Worm (Caenorhabditis elegans) whole organism, L3 larva: ENCODE results near the gene lmtr-2.
A peak's percentile ranks its signal among the peaks of the same experiment; 100 is the strongest.

Experiments
- R02D3.7 ChIP-seq: fragments of 150-350 bp; optimal IDR thresholded peaks from 2 replicates; lab custom pipeline; 2014; ENCODE audit warnings: missing biosample characterization, missing genetic modification characterization
- ZK546.5 ChIP-seq: sonication (generic microtip); optimal IDR thresholded peaks from 2 replicates; lab custom pipeline; 2017; ENCODE audit warnings: missing biosample characterization, missing genetic modification characterization
- aly-2 ChIP-seq: fragments of 150-350 bp; optimal IDR thresholded peaks from 2 replicates; lab custom pipeline; 2014; ENCODE audit warnings: missing biosample characterization, missing genetic modification characterization
- ama-1 ChIP-seq: fragments of 150-350 bp; optimal IDR thresholded peaks from 2 replicates; lab custom pipeline; 2018
- ceh-16 ChIP-seq: sonication (generic microtip); optimal IDR thresholded peaks from 2 replicates; lab custom pipeline; 2017; ENCODE audit warnings: missing biosample characterization, missing genetic modification characterization
- ceh-28 ChIP-seq: fragments of 150-350 bp; optimal IDR thresholded peaks from 2 replicates; lab custom pipeline; 2014; ENCODE audit warnings: missing biosample characterization, missing genetic modification reagents, missing genetic modification characterization
- ceh-9 ChIP-seq: sonication (generic microtip); optimal IDR thresholded peaks from 2 replicates; lab custom pipeline; 2018; ENCODE audit warnings: missing biosample characterization, missing genetic modification characterization
- daf-12 ChIP-seq: fragments of 150-350 bp; optimal IDR thresholded peaks from 2 replicates; lab custom pipeline; 2014; ENCODE audit warnings: missing biosample characterization, missing genetic modification reagents, missing genetic modification characterization
- egl-27 ChIP-seq: sonication (generic microtip); optimal IDR thresholded peaks from 4 replicates; lab custom pipeline; 2017; ENCODE audit warnings: missing biosample characterization, missing genetic modification reagents, missing genetic modification characterization
- egl-5 ChIP-seq: fragments of 150-350 bp; optimal IDR thresholded peaks from 2 replicates; lab custom pipeline; 2017; ENCODE audit warnings: missing biosample characterization, missing genetic modification reagents, missing genetic modification characterization, inconsistent platforms
- elt-1 ChIP-seq: fragments of 150-350 bp; optimal IDR thresholded peaks from 2 replicates; lab custom pipeline; 2014; ENCODE audit warnings: missing biosample characterization, missing genetic modification characterization
- elt-2 ChIP-seq: sonication (generic microtip); optimal IDR thresholded peaks from 2 replicates; lab custom pipeline; 2016; ENCODE audit warnings: missing genetic modification reagents, mild to moderate bottlenecking, missing genetic modification characterization, missing compliant biosample characterization
- eor-1 ChIP-seq, 2 experiments: fragments of 150-350 bp; optimal IDR thresholded peaks; 2 replicates each; lab custom pipeline; 2014 to 2018; ENCODE audit warnings: missing biosample characterization in 2 of 2, missing genetic modification characterization in 2 of 2
- fkh-10 ChIP-seq: sonication (generic microtip); optimal IDR thresholded peaks from 2 replicates; lab custom pipeline; 2017; ENCODE audit warnings: missing biosample characterization, missing genetic modification reagents, missing genetic modification characterization
- fos-1 ChIP-seq: fragments of 150-350 bp; optimal IDR thresholded peaks from 2 replicates; lab custom pipeline; 2014; ENCODE audit warnings: missing biosample characterization, missing genetic modification characterization
- jun-1 ChIP-seq: fragments of 150-350 bp; optimal IDR thresholded peaks from 2 replicates; lab custom pipeline; 2014; ENCODE audit warnings: missing biosample characterization, missing genetic modification reagents, missing genetic modification characterization
- lin-15B ChIP-seq: fragments of 150-350 bp; optimal IDR thresholded peaks from 2 replicates; lab custom pipeline; 2014; ENCODE audit warnings: missing biosample characterization, missing genetic modification characterization
- lsy-12 ChIP-seq: sonication (generic microtip); optimal IDR thresholded peaks from 2 replicates; lab custom pipeline; 2016; ENCODE audit warnings: mild to moderate bottlenecking, missing genetic modification characterization, missing compliant biosample characterization
- mdl-1 ChIP-seq: fragments of 150-350 bp; optimal IDR thresholded peaks from 2 replicates; lab custom pipeline; 2014; ENCODE audit warnings: missing biosample characterization, missing genetic modification characterization
- mml-1 ChIP-seq: fragments of 150-350 bp; sonication (generic microtip); optimal IDR thresholded peaks from 3 replicates; lab custom pipeline; 2014; ENCODE audit warnings: missing biosample characterization, missing genetic modification characterization
- nfya-1 ChIP-seq: sonication (generic microtip); optimal IDR thresholded peaks from 2 replicates; lab custom pipeline; 2017; ENCODE audit warnings: missing genetic modification characterization, mild to moderate bottlenecking, missing compliant biosample characterization, antibody characterized with exemption, moderate library complexity; ENCODE audit not compliant: insufficient read depth
- nhr-11 ChIP-seq: fragments of 150-350 bp; optimal IDR thresholded peaks from 2 replicates; lab custom pipeline; 2014; ENCODE audit warnings: missing biosample characterization, missing genetic modification characterization
- nhr-12 ChIP-seq: fragments of 150-350 bp; optimal IDR thresholded peaks from 2 replicates; lab custom pipeline; 2014; ENCODE audit warnings: missing biosample characterization, missing genetic modification characterization
- nhr-237 ChIP-seq: fragments of 150-350 bp; optimal IDR thresholded peaks from 2 replicates; lab custom pipeline; 2014; ENCODE audit warnings: missing biosample characterization, missing genetic modification characterization
- nhr-28 ChIP-seq: fragments of 150-350 bp; optimal IDR thresholded peaks from 2 replicates; lab custom pipeline; 2014; ENCODE audit warnings: missing biosample characterization, missing genetic modification characterization
- nhr-43 ChIP-seq: sonication (generic microtip); optimal IDR thresholded peaks from 2 replicates; lab custom pipeline; 2016; ENCODE audit warnings: mild to moderate bottlenecking, missing genetic modification characterization, missing compliant biosample characterization; ENCODE audit not compliant: poor library complexity, severe bottlenecking
- nhr-67 ChIP-seq: fragments of 150-350 bp; optimal IDR thresholded peaks from 2 replicates; lab custom pipeline; 2014; ENCODE audit warnings: missing biosample characterization, missing genetic modification characterization
- nhr-77 ChIP-seq: fragments of 150-350 bp; optimal IDR thresholded peaks from 2 replicates; lab custom pipeline; 2014; ENCODE audit warnings: missing biosample characterization, missing genetic modification characterization
- pha-4 ChIP-seq: fragments of 150-350 bp; optimal IDR thresholded peaks from 2 replicates; lab custom pipeline; 2014; ENCODE audit warnings: missing biosample characterization, missing genetic modification reagents, missing genetic modification characterization
- pqm-1 ChIP-seq: fragments of 150-350 bp; optimal IDR thresholded peaks from 2 replicates; lab custom pipeline; 2017; ENCODE audit warnings: missing biosample characterization, missing genetic modification characterization, inconsistent platforms
- sea-2 ChIP-seq: fragments of 150-350 bp; sonication (generic microtip); optimal IDR thresholded peaks from 4 replicates; lab custom pipeline; 2014; ENCODE audit warnings: missing biosample characterization, missing genetic modification reagents, missing genetic modification characterization
- skn-1 ChIP-seq: fragments of 150-350 bp; optimal IDR thresholded peaks from 2 replicates; lab custom pipeline; 2014; ENCODE audit warnings: missing biosample characterization, missing genetic modification characterization
- snpc-4 ChIP-seq: fragments of 150-350 bp; optimal IDR thresholded peaks from 2 replicates; lab custom pipeline; 2014; ENCODE audit warnings: missing biosample characterization, missing genetic modification characterization
- unc-39 ChIP-seq: sonication (generic microtip); optimal IDR thresholded peaks from 4 replicates; lab custom pipeline; 2017; ENCODE audit warnings: missing biosample characterization, missing genetic modification characterization
- unc-62 ChIP-seq: fragments of 150-350 bp; sonication (generic microtip); optimal IDR thresholded peaks from 4 replicates; lab custom pipeline; 2014; ENCODE audit warnings: missing biosample characterization, missing genetic modification reagents, missing genetic modification characterization
- zag-1 ChIP-seq: fragments of 150-350 bp; optimal IDR thresholded peaks from 2 replicates; lab custom pipeline; 2014; ENCODE audit warnings: missing biosample characterization, missing genetic modification characterization
- ztf-11 ChIP-seq: fragments of 150-350 bp; optimal IDR thresholded peaks from 2 replicates; lab custom pipeline; 2014; ENCODE audit warnings: missing biosample characterization, missing genetic modification characterization
- ztf-4 ChIP-seq: fragments of 150-350 bp; optimal IDR thresholded peaks from 2 replicates; lab custom pipeline; 2014; ENCODE audit warnings: missing biosample characterization, missing genetic modification characterization

The lmtr-2 gene

DNA sequence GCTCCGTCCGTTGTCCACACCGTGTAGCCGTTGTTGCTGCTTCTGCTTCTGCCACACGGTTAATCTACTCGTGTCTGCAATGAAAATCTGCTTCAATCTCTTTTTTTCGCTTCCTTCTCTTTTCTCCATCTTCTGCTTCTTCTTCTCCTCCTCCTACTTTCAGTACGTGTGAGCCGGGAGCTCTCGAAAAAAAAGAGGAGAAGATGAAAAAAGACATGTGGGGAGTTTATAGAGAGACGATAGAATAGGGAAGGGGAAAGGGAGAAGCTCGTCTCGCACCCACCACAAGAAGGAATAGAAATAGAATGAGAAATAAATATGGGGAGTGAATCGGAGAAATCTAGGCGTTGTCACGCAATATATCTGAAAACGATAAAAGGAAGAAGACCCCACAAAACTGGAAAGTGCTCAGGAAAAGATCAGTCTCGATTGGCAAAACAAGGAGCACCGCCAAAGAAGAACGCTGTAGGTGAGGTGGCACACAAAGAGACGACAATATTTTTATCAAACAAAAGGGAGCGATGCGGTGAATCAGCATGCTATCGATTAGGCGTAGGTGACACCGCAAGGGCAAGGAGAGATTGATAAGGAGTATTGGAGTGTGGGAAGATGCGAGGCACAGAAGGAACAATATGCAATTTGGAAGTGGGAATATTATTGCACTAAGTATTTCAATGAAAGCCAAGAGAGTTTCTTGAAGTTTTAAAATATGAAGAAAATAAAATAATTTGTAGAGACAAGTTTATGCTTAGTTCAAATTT lies 33.0 kb downstream of the lmtr-2 start, which contains the start of gene let-413:
let-413 (minus strand) TSS at position 76 of the 761 bp plus-strand sequence.
- TF ChIP-seq mdl-1 (tag; lab: Kevin White, UChicago): no peak
- no peak for TF ChIP-seq eor-1 (tag; optimal IDR thresholded peaks at IDR 0.05; lab: Kevin White, UChicago)
- no peak for TF ChIP-seq unc-39 (tag; lab: Kevin White, UChicago)
- no peak for TF ChIP-seq nhr-11 (tag; lab: Kevin White, UChicago)
- no peak for TF ChIP-seq skn-1
- no peak for TF ChIP-seq zag-1 (tag; lab: Kevin White, UChicago)
- peak; percentile 62 for TF ChIP-seq elt-2 (tag; lab: Kevin White, UChicago)
- TF ChIP-seq nhr-237: no peak
- TF ChIP-seq sea-2 (GFP tag; lab: Kevin White, UChicago): no peak
- no peak for TF ChIP-seq lsy-12 (tag; lab: Kevin White, UChicago)
- no peak for TF ChIP-seq nhr-12 (tag; lab: Kevin White, UChicago)
- no peak for TF ChIP-seq aly-2 (tag; lab: Kevin White, UChicago)
- TF ChIP-seq fos-1 (tag; lab: Kevin White, UChicago): no peak
- no peak for TF ChIP-seq nhr-43 (tag; lab: Kevin White, UChicago)
- TF ChIP-seq pqm-1: peak; percentile 67
- no peak for TF ChIP-seq ceh-28 (tag; lab: Kevin White, UChicago)
- no peak for TF ChIP-seq nhr-67 (tag; lab: Kevin White, UChicago)
- TF ChIP-seq unc-62: no peak
- TF ChIP-seq pha-4: peak; percentile 47
- TF ChIP-seq daf-12 (tag; lab: Kevin White, UChicago): no peak
- no peak for TF ChIP-seq fkh-10 (GFP tag; lab: Kevin White, UChicago)
- TF ChIP-seq ama-1: no peak
- no peak for TF ChIP-seq nhr-28
- TF ChIP-seq nfya-1 (tag; lab: Kevin White, UChicago): peak; percentile 25
- no peak for TF ChIP-seq egl-27 (tag; lab: Kevin White, UChicago)
- no peak for TF ChIP-seq ztf-4 (tag; lab: Kevin White, UChicago)
- no peak for TF ChIP-seq elt-1
- no peak for TF ChIP-seq ceh-9 (tag; lab: Kevin White, UChicago)
- TF ChIP-seq ztf-11 (tag; lab: Kevin White, UChicago): no peak
- no peak for TF ChIP-seq jun-1 (tag; lab: Kevin White, UChicago)
- no peak for TF ChIP-seq ZK546.5

DNA sequence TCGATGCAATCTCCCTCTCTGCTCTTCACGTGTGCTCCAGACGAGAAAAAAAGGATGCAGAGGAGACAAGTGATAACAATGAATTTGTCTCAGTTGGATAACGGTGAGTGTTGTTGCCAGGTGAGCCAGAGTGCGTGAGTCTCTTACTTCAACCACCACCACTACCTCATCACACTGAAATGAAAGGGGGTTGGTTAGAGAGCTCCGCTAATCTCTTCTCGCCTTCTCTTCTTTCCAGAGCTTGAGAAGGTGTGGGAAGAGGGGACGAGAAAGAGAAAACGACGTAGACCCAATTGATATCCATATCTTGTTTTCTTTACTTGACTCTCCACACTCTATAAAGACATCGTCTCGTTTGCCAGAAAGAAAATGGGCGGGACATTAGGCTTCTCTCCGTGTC lies 39.5 kb downstream of the lmtr-2 start:
- no peak for TF ChIP-seq mml-1

DNA sequence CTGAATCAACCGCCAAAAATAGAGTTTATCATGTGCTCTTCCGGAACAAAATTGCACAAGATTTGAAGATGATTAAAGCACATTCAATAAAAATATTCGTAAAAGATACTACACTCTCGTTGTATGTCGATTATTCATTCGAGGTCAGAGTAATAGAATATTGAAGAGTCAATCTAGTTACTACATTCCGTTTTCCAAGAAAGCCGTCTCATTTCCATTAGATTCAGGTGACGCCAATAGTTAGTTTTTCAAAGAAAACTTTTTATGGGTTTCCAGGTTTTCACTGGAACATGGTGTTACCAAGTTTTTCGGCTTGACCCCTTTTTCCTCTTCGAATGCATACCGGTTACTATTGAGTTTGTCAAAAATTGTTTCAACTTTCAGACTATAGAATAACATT lies 40.4 kb downstream of the lmtr-2 start:
- TF ChIP-seq fkh-10 (GFP tag; lab: Kevin White, UChicago): no peak
- TF ChIP-seq zag-1 (tag; lab: Kevin White, UChicago): no peak
- TF ChIP-seq ceh-16: no peak
- no peak for TF ChIP-seq sea-2 (GFP tag; lab: Kevin White, UChicago)
- no peak for TF ChIP-seq nhr-12 (tag; lab: Kevin White, UChicago)

DNA sequence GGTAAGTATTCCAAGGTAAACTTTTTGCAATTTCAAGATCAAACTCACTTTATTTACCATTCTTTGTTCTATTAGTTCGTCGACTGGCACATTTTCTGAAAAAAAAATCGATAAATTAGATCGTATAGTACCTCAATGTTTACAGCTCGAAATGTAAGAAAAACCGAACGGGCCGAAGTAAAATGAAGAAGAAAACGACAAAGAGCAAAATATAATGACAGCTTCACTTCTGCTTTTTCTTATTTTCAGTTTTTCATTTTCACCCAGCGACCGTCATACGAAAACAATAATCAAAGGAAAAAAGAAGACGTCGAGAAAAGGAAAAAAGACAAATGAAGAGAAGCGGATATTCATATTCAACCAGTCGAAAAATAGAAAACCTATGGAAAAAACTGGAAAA lies 41.8 kb downstream of the lmtr-2 start, which contains the start of gene che-7:
che-7 (minus strand) TSS at position 101 of the 400 bp plus-strand sequence.
- TF ChIP-seq unc-39 (tag; lab: Kevin White, UChicago): no peak
- TF ChIP-seq lin-15B (tag; lab: Kevin White, UChicago): no peak
- no peak for TF ChIP-seq nhr-43 (tag; lab: Kevin White, UChicago)
- peak; percentile 13 for TF ChIP-seq ceh-28 (tag; lab: Kevin White, UChicago)
- no peak for TF ChIP-seq elt-1
- TF ChIP-seq fos-1 (tag; lab: Kevin White, UChicago): no peak
- no peak for TF ChIP-seq nfya-1 (tag; lab: Kevin White, UChicago)
- no peak for TF ChIP-seq egl-27 (tag; lab: Kevin White, UChicago)

DNA sequence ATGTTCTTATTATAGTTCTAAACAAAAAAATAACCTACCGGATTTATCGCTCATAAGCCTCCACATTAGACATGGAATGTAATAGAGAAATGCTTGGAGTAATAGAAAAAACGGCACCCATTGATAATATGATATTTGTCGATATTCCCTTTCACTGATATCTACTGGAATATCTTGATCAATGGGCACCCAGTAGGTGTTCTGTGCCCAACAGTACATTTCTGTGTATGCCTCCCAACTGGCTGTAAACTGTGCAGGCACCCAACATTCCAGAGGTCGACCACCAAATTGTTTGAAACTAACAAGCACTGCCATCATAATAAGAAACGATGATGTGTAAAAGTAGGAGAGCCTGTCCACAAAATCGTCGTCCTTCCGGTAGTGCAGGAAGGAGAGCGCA lies 46.5 kb downstream of the lmtr-2 start:
- no peak for TF ChIP-seq unc-62
- no peak for TF ChIP-seq fos-1 (tag; lab: Kevin White, UChicago)
- TF ChIP-seq egl-27 (tag; lab: Kevin White, UChicago): no peak
- no peak for TF ChIP-seq nfya-1 (tag; lab: Kevin White, UChicago)
- no peak for TF ChIP-seq mdl-1 (tag; lab: Kevin White, UChicago)
- TF ChIP-seq lin-15B (tag; lab: Kevin White, UChicago): no peak
- no peak for TF ChIP-seq R02D3.7 (tag; lab: Kevin White, UChicago)
- TF ChIP-seq nhr-237: no peak
- TF ChIP-seq nhr-67 (tag; lab: Kevin White, UChicago): no peak
- no peak for TF ChIP-seq snpc-4 (tag; lab: Kevin White, UChicago)
- no peak for TF ChIP-seq nhr-77
- TF ChIP-seq skn-1: no peak
- TF ChIP-seq nhr-28: no peak
- TF ChIP-seq unc-39 (tag; lab: Kevin White, UChicago): no peak
- no peak for TF ChIP-seq nhr-12 (tag; lab: Kevin White, UChicago)
- no peak for TF ChIP-seq egl-5 (tag; lab: Kevin White, UChicago)
- TF ChIP-seq, all 47 proteins: peak for 0
